3 worm cellular contexts compared by ENCODE assay signal in genomic region chrII:11759277-11759676, ce11.
TF ChIP-seq lines count a peak whose summit lies in the region.
"Not testable (repeated sequence)": the region's sequence is repeated elsewhere in the genome, so short reads cannot be mapped to it uniquely, and the experiment has no call there.

TSS of gene F44E5.4 (minus strand) at chrII:11759311.
TSS of gene F44E5.5 (plus strand) at chrII:11759662.

TF ChIP-seq in whole organism, L2 larva, 48 proteins besides CTCF, POLR2A, EP300 and RAD21 (continued from another document):
- TF ChIP-seq sma-9 (GFP tag; optimal IDR thresholded peaks at IDR 0.05; lab: Kevin White, UChicago): peak; percentile 84
- TF ChIP-seq sma-9 (tag; optimal IDR thresholded peaks at IDR 0.05; lab: Kevin White, UChicago): not testable (repeated sequence)
- TF ChIP-seq lsy-2 (tag; optimal IDR thresholded peaks at IDR 0.05; lab: Kevin White, UChicago): peak; percentile 84 to 88
- TF ChIP-seq ztf-4 (tag; optimal IDR thresholded peaks at IDR 0.05; lab: Kevin White, UChicago): peak; percentile 79
- peak; percentile 5 for TF ChIP-seq ceh-82 (tag; optimal IDR thresholded peaks at IDR 0.05; lab: Kevin White, UChicago)
- peak; percentile 21 for TF ChIP-seq R02D3.7 (tag; optimal IDR thresholded peaks at IDR 0.05; lab: Kevin White, UChicago)
- TF ChIP-seq lin-13 (GFP tag; optimal IDR thresholded peaks at IDR 0.05; lab: Kevin White, UChicago): peak; percentile 89

TF ChIP-seq in whole organism, L4 larva, 104 proteins besides CTCF, POLR2A, EP300 and RAD21 (continued from another document):
- TF ChIP-seq unc-62 (GFP tag; optimal IDR thresholded peaks at IDR 0.05 in 1 of 2; lab: Kevin White, UChicago) (peak in 1 of 2 experiments; percentile 96), mdt-29 (GFP tag; IDR thresholded peaks at IDR 0.05; lab: Robert Waterston, UW) (peak; percentile 100), dmd-6 (GFP tag; IDR thresholded peaks at IDR 0.05; lab: Robert Waterston, UW) (peak; percentile 99), F44E2.7 (GFP tag; IDR thresholded peaks at IDR 0.05; lab: Robert Waterston, UW) (peak; percentile 95), ceh-20 (GFP tag; IDR thresholded peaks at IDR 0.05; lab: Robert Waterston, UW) (peak; percentile 100), tra-1 (GFP tag; IDR thresholded peaks at IDR 0.05; lab: Robert Waterston, UW) (peak; percentile 100), hlh-11 (tag; optimal IDR thresholded peaks at IDR 0.05; lab: Kevin White, UChicago) (peak; percentile 100), Y5F2A.4 (GFP tag; optimal IDR thresholded peaks at IDR 0.05; lab: Kevin White, UChicago) (peak; percentile 89), zip-11 (GFP tag; IDR thresholded peaks at IDR 0.05; lab: Robert Waterston, UW) (peak; percentile 95), nhr-77 (tag; optimal IDR thresholded peaks at IDR 0.05; lab: Kevin White, UChicago) (peak; percentile 40), ceh-44 (GFP tag; IDR thresholded peaks at IDR 0.05; lab: Robert Waterston, UW) (peak; percentile 95), lir-3 (tag; optimal IDR thresholded peaks at IDR 0.05; lab: Kevin White, UChicago) (peak; percentile 63), arid-1 (GFP tag; conservative IDR thresholded peaks at IDR 0.05; lab: Robert Waterston, UW) (peak; percentile 98), nhr-42 (GFP tag; IDR thresholded peaks at IDR 0.05; lab: Robert Waterston, UW) (peak; percentile 97), hlh-30 (tag; optimal IDR thresholded peaks at IDR 0.05; lab: Kevin White, UChicago; ENCODE audit: insufficient read depth) (peak; percentile 78), ceh-32 (tag; optimal IDR thresholded peaks at IDR 0.05; lab: Kevin White, UChicago; ENCODE audit: poor library complexity) (peak; percentile 42), Y48G9A.11 (GFP tag; IDR thresholded peaks at IDR 0.05; lab: Robert Waterston, UW) (peak; percentile 95), nhr-11 (tag; optimal IDR thresholded peaks at IDR 0.05; lab: Kevin White, UChicago) (peak; percentile 77), mep-1 (tag; optimal IDR thresholded peaks at IDR 0.05; lab: Kevin White, UChicago) (peak; percentile 81), duxl-1 (tag; optimal IDR thresholded peaks at IDR 0.05; lab: Kevin White, UChicago; ENCODE audit: poor library complexity) (peak; percentile 58), hmg-1.1 (GFP tag; IDR thresholded peaks at IDR 0.05; lab: Robert Waterston, UW) (peak; percentile 99), daf-19 (GFP tag; conservative IDR thresholded peaks at IDR 0.05; lab: Robert Waterston, UW) (peak; percentile 100), mdl-1 (tag; optimal IDR thresholded peaks at IDR 0.05; lab: Kevin White, UChicago) (peak in 1 of 2 experiments; percentile 45), ZK337.2 (GFP tag; IDR thresholded peaks at IDR 0.05; lab: Robert Waterston, UW) (peak; percentile 80), nhr-111 (GFP tag; optimal IDR thresholded peaks at IDR 0.05; lab: Kevin White, UChicago) (peak; percentile 97), gei-8 (GFP tag; optimal IDR thresholded peaks at IDR 0.05; lab: Kevin White, UChicago) (peak; percentile 96), F10B5.3 (tag; optimal IDR thresholded peaks at IDR 0.05; lab: Kevin White, UChicago) (peak; percentile 89), nhr-41 (GFP tag; IDR thresholded peaks at IDR 0.05; lab: Robert Waterston, UW) (peak; percentile 99), sdz-12 (GFP tag; optimal IDR thresholded peaks at IDR 0.05; lab: Kevin White, UChicago) (peak; percentile 97), dmd-8 (GFP tag; IDR thresholded peaks at IDR 0.05; lab: Robert Waterston, UW) (peak; percentile 91), nhr-28 (tag; optimal IDR thresholded peaks at IDR 0.05; lab: Kevin White, UChicago) (peak; percentile 65), nhr-102 (tag; optimal IDR thresholded peaks at IDR 0.05; lab: Kevin White, UChicago) (peak; percentile 93), rbr-2 (tag; optimal IDR thresholded peaks at IDR 0.05; lab: Kevin White, UChicago) (peak; percentile 89), daf-8 (GFP tag; IDR thresholded peaks at IDR 0.05; lab: Robert Waterston, UW) (peak; percentile 100), ctbp-1 (GFP tag; IDR thresholded peaks at IDR 0.05; lab: Robert Waterston, UW) (peak; percentile 100), lin-38 (GFP tag; IDR thresholded peaks at IDR 0.05; lab: Robert Waterston, UW) (peak; percentile 91), dmd-9 (GFP tag; IDR thresholded peaks at IDR 0.05; lab: Robert Waterston, UW) (peak; percentile 98), vab-7 (GFP tag; IDR thresholded peaks at IDR 0.05; lab: Robert Waterston, UW) (peak; percentile 98), php-3 (GFP tag; IDR thresholded peaks at IDR 0.05; lab: Robert Waterston, UW) (peak; percentile 100), dpl-1 (GFP tag; optimal IDR thresholded peaks at IDR 0.05; lab: Kevin White, UChicago) (peak; percentile 46), lin-29 (GFP tag; IDR thresholded peaks at IDR 0.05; lab: Robert Waterston, UW) (peak; percentile 100), daf-16 (GFP tag; optimal IDR thresholded peaks at IDR 0.05; lab: Kevin White, UChicago) (peak; percentile 39 to 97), daf-16 (tag; optimal IDR thresholded peaks at IDR 0.05; lab: Kevin White, UChicago) (peak; percentile 58), mxl-3 (GFP tag; optimal IDR thresholded peaks at IDR 0.05; lab: Kevin White, UChicago) (peak; percentile 87), zip-2 (tag; optimal IDR thresholded peaks at IDR 0.05; lab: Kevin White, UChicago) (peak; percentile 81), D1046.2 (GFP tag; IDR thresholded peaks at IDR 0.05; lab: Robert Waterston, UW) (peak; percentile 98), set-16 (GFP tag; IDR thresholded peaks at IDR 0.05; lab: Robert Waterston, UW) (peak; percentile 99), T26A8.4 (GFP tag; IDR thresholded peaks at IDR 0.05; lab: Robert Waterston, UW) (peak; percentile 99), Y75B8A.6 (GFP tag; IDR thresholded peaks at IDR 0.05; lab: Robert Waterston, UW) (peak; percentile 100), zfp-2 (tag; optimal IDR thresholded peaks at IDR 0.05; lab: Kevin White, UChicago) (peak; percentile 51), nhr-10 (tag; optimal IDR thresholded peaks at IDR 0.05; lab: Kevin White, UChicago) (peak; percentile 82), pha-4 (GFP tag; IDR thresholded peaks at IDR 0.05; lab: Robert Waterston, UW) (peak; percentile 99), lim-7 (GFP tag; IDR thresholded peaks at IDR 0.05; lab: Robert Waterston, UW) (peak; percentile 90), F37D6.2 (tag; optimal IDR thresholded peaks at IDR 0.05; lab: Kevin White, UChicago) (peak; percentile 93), Y105C5A.15 (GFP tag; IDR thresholded peaks at IDR 0.05; lab: Robert Waterston, UW) (peak; percentile 100), saeg-2 (GFP tag; IDR thresholded peaks at IDR 0.05; lab: Robert Waterston, UW) (peak; percentile 100), dve-1 (tag; optimal IDR thresholded peaks at IDR 0.05; lab: Kevin White, UChicago; ENCODE audit: insufficient read depth) (peak; percentile 89)
- not testable (repeated sequence) for TF ChIP-seq unc-62, pha-4 (tag; optimal IDR thresholded peaks at IDR 0.05; lab: Kevin White, UChicago)

TF ChIP-seq in whole organism, late embryonic, 69 proteins besides CTCF, POLR2A, EP300 and RAD21 (continued from another document):
- TF ChIP-seq ceh-19 (GFP tag; optimal IDR thresholded peaks at IDR 0.05; lab: Kevin White, UChicago): peak; percentile 69
- peak; percentile 10 for TF ChIP-seq ceh-48 (tag; optimal IDR thresholded peaks at IDR 0.05; lab: Kevin White, UChicago)
- TF ChIP-seq pax-1 (tag; optimal IDR thresholded peaks at IDR 0.05; lab: Kevin White, UChicago): peak; percentile 90
- peak; percentile 40 for TF ChIP-seq dmd-4 (tag; optimal IDR thresholded peaks at IDR 0.05; lab: Kevin White, UChicago; ENCODE audit: borderline replicate concordance)
- peak; percentile 48 for TF ChIP-seq ceh-22 (tag; optimal IDR thresholded peaks at IDR 0.05; lab: Kevin White, UChicago)
- peak; percentile 95 for TF ChIP-seq sox-2 (GFP tag; IDR thresholded peaks at IDR 0.05; lab: Robert Waterston, UW)
- peak; percentile 26 for TF ChIP-seq C38D4.7 (GFP tag; optimal IDR thresholded peaks at IDR 0.05; lab: Kevin White, UChicago)
- peak; percentile 84 for TF ChIP-seq gmeb-2 (tag; optimal IDR thresholded peaks at IDR 0.05; lab: Kevin White, UChicago)
- peak; percentile 68 for TF ChIP-seq ceh-18 (tag; optimal IDR thresholded peaks at IDR 0.05; lab: Kevin White, UChicago)
- TF ChIP-seq ceh-14 (tag; optimal IDR thresholded peaks at IDR 0.05; lab: Kevin White, UChicago): peak; percentile 5
- TF ChIP-seq ceh-31 (tag; optimal IDR thresholded peaks at IDR 0.05; lab: Kevin White, UChicago): peak; percentile 76
- TF ChIP-seq T23F11.4 (GFP tag; optimal IDR thresholded peaks at IDR 0.05; lab: Kevin White, UChicago): peak; percentile 67
- peak; percentile 86 for TF ChIP-seq nfya-1 (tag; optimal IDR thresholded peaks at IDR 0.05; lab: Kevin White, UChicago)
- peak; percentile 75 for TF ChIP-seq ets-4 (tag; optimal IDR thresholded peaks at IDR 0.05; lab: Kevin White, UChicago)
